Worm (Caenorhabditis elegans) whole organism, L2 larva: ENCODE results near the gene peb-1.

Experiments used
- R02D3.7 ChIP-seq: fragments of 150-350 bp; optimal IDR thresholded peaks from 2 replicates; lab custom pipeline; 2014; ENCODE audit warnings: missing biosample characterization, missing genetic modification characterization
- blmp-1 ChIP-seq: sonication (generic microtip); optimal IDR thresholded peaks from 2 replicates; lab custom pipeline; 2017; ENCODE audit warnings: missing genetic modification characterization, mild to moderate bottlenecking, missing compliant biosample characterization, antibody characterized with exemption, moderate library complexity; ENCODE audit not compliant: insufficient read depth
- ceh-82 ChIP-seq: fragments of 150-350 bp; optimal IDR thresholded peaks from 2 replicates; lab custom pipeline; 2014; ENCODE audit warnings: missing biosample characterization, missing genetic modification characterization
- fos-1 ChIP-seq: fragments of 150-350 bp; optimal IDR thresholded peaks from 2 replicates; lab custom pipeline; 2014; ENCODE audit warnings: missing biosample characterization, missing genetic modification characterization
- gmeb-1 ChIP-seq: fragments of 150-350 bp; optimal IDR thresholded peaks from 2 replicates; lab custom pipeline; 2014; ENCODE audit warnings: missing biosample characterization, missing genetic modification characterization
- lin-11 ChIP-seq: fragments of 150-350 bp; sonication (generic microtip); optimal IDR thresholded peaks from 2 replicates; lab custom pipeline; 2014; ENCODE audit warnings: missing biosample characterization, missing genetic modification characterization, inconsistent platforms, mixed read lengths
- mab-5 ChIP-seq: fragments of 150-350 bp; optimal IDR thresholded peaks from 2 replicates; lab custom pipeline; 2014; ENCODE audit warnings: missing biosample characterization, missing genetic modification characterization
- mdl-1 ChIP-seq, 2 experiments: fragments of 150-350 bp in 1 of 2; sonication (generic microtip) in 1 of 2; optimal IDR thresholded peaks; 2 replicates each; lab custom pipeline; 2017; ENCODE audit warnings: missing biosample characterization in 2 of 2, missing genetic modification characterization in 2 of 2
- nhr-10 ChIP-seq: sonication (generic microtip); optimal IDR thresholded peaks from 2 replicates; lab custom pipeline; 2017; ENCODE audit warnings: missing biosample characterization, missing genetic modification characterization
- nhr-11 ChIP-seq: fragments of 150-350 bp; optimal IDR thresholded peaks from 2 replicates; lab custom pipeline; 2014; ENCODE audit warnings: missing biosample characterization, missing genetic modification characterization
- nhr-237 ChIP-seq: fragments of 150-350 bp; optimal IDR thresholded peaks from 2 replicates; lab custom pipeline; 2014; ENCODE audit warnings: missing biosample characterization, missing genetic modification characterization
- nhr-6 ChIP-seq: fragments of 150-350 bp; optimal IDR thresholded peaks from 2 replicates; lab custom pipeline; 2014; ENCODE audit warnings: missing biosample characterization, missing genetic modification characterization
- sma-3 ChIP-seq: sonication (generic microtip); optimal IDR thresholded peaks from 2 replicates; lab custom pipeline; 2016; ENCODE audit warnings: missing genetic modification reagents, missing genetic modification characterization, missing compliant biosample characterization
- sma-9 ChIP-seq, 2 experiments: fragments of 150-350 bp in 1 of 2; sonication (generic microtip) in 1 of 2; optimal IDR thresholded peaks; 2 replicates each; lab custom pipeline; 2014 to 2016; ENCODE audit warnings: missing genetic modification characterization in 2 of 2, mild to moderate bottlenecking in 1 of 2, missing biosample characterization in 1 of 2, missing compliant biosample characterization in 1 of 2, missing genetic modification reagents in 1 of 2, moderate library complexity in 1 of 2
- unc-39 ChIP-seq: fragments of 150-350 bp; optimal IDR thresholded peaks from 2 replicates; lab custom pipeline; 2014; ENCODE audit warnings: missing biosample characterization, missing genetic modification characterization
- unc-55 ChIP-seq: fragments of 150-350 bp; sonication (generic microtip); optimal IDR thresholded peaks from 3 replicates; lab custom pipeline; 2014; ENCODE audit warnings: missing biosample characterization, missing genetic modification reagents, missing genetic modification characterization
- unc-62 ChIP-seq: fragments of 150-350 bp; optimal IDR thresholded peaks from 2 replicates; lab custom pipeline; 2014; ENCODE audit warnings: missing biosample characterization, missing genetic modification reagents, missing genetic modification characterization

peb-1 gene

ce11 chrX:2265069-2265468 lies 54.2 kb downstream of the peb-1 start:
- TF ChIP-seq ceh-82 (tag; lab: Kevin White, UChicago) (no peak), mab-5 (tag; lab: Kevin White, UChicago) (no peak), unc-39 (tag; lab: Kevin White, UChicago) (no peak), mdl-1 (tag; optimal IDR thresholded peaks at IDR 0.05; lab: Kevin White, UChicago) (peak in 1 of 2 experiments; percentile 7), gmeb-1 (tag; lab: Kevin White, UChicago) (no peak), blmp-1 (tag; lab: Kevin White, UChicago) (no peak)

ce11 chrX:2266366-2266765 lies 55.5 kb downstream of the peb-1 start:
- TF ChIP-seq fos-1 (tag; lab: Kevin White, UChicago) (no peak), mab-5 (tag; lab: Kevin White, UChicago) (peak; percentile 43), unc-55 (peak; percentile 36)

DNA sequence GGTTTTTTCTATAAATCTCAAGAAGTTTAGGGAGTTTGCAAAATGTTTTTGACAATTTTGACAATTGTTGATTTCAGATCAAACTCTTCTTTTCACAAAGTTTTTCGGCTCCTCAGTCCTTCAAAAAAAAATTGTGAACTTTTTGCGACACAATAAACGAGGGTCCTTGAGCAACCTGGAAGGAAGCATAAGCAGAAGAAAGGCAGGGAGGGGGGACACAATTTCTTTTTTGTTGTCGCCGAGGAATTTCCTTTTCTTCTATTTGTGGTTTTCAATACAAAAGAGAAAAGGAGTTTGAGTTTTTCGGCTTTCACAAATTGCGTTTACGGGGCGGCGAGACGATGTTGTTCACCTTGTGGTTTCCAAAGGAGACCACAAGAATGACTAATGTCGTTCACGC lies 55.9 kb downstream of the peb-1 start:
- no peak for TF ChIP-seq unc-62 (GFP tag; lab: Kevin White, UChicago)
- TF ChIP-seq R02D3.7 (tag; lab: Kevin White, UChicago), result no peak
- no peak for TF ChIP-seq unc-55
- TF ChIP-seq nhr-6 (tag; lab: Kevin White, UChicago), result no peak
- no peak for TF ChIP-seq sma-3 (GFP tag; lab: Kevin White, UChicago)
- no peak for TF ChIP-seq mdl-1 (tag; optimal IDR thresholded peaks at IDR 0.05; lab: Kevin White, UChicago)
- no peak for TF ChIP-seq lin-11 (tag; lab: Kevin White, UChicago)
- no peak for TF ChIP-seq nhr-237 (tag; lab: Kevin White, UChicago)
- TF ChIP-seq nhr-10 (tag; lab: Kevin White, UChicago), result no peak
- no peak for TF ChIP-seq sma-9 (GFP tag; optimal IDR thresholded peaks at IDR 0.05; lab: Kevin White, UChicago)
- no peak for TF ChIP-seq sma-9 (tag; optimal IDR thresholded peaks at IDR 0.05; lab: Kevin White, UChicago)

DNA sequence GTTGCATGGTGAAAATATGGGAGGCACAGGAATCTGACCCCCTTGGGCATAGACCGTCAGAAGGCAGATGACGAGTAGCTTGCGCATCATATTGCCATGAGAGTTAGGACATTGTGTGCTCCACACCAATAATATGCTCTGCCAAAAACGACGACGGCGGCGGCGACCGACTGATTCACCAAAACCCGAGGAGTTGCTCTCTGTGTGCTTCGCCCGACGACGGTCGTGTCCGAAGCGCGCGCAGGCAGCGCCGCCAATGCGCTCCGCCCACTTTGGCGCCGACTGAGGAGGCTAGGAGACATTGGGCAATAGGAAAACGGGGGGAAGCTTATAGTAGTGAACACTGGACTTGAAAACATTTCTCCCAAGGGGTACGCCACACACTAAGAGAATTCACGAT lies 57.1 kb downstream of the peb-1 start, which contains the start of gene AH9.6:
Gene AH9.6 (minus strand): TSS at position 183 of the 400 bp plus-strand sequence.
- TF ChIP-seq nhr-11 (tag; lab: Kevin White, UChicago), result no peak
- TF ChIP-seq unc-55, result peak; percentile 5
- TF ChIP-seq lin-11 (tag; lab: Kevin White, UChicago), result no peak
- TF ChIP-seq, all 48 proteins: peak for 1
